Fruit fly (Drosophila melanogaster) whole organism, pupa: Measurements from ENCODE around the gene Dronc.

Experiments
- CG10348 ChIP-seq: fragments of 200-800 bp; sonication (Bioruptor generic); IDR thresholded peaks from 2 replicates; pipeline ENCODE4 v1.3.6; 2022; ENCODE audit warnings: missing biosample characterization, missing genetic modification characterization
- CG12605 ChIP-seq: fragments of 200-800 bp; sonication (Bioruptor generic); IDR thresholded peaks from 2 replicates; pipeline ENCODE4 v1.3.6; 2022; ENCODE audit warnings: missing biosample characterization, missing genetic modification characterization
- CG14655 ChIP-seq: fragments of 200-800 bp; sonication (Bioruptor generic); optimal IDR thresholded peaks from 3 replicates; lab custom pipeline; 2017; ENCODE audit warnings: mild to moderate bottlenecking, missing biosample characterization, missing genetic modification reagents, missing genetic modification characterization
- CG15710 ChIP-seq: fragments of 200-800 bp; sonication (Bioruptor generic); optimal IDR thresholded peaks from 2 replicates; lab custom pipeline; 2018; ENCODE audit warnings: missing biosample characterization, mild to moderate bottlenecking, missing genetic modification characterization, moderate library complexity
- CG17806 ChIP-seq: fragments of 200-800 bp; sonication (Bioruptor generic); optimal IDR thresholded peaks from 2 replicates; lab custom pipeline; 2018; ENCODE audit warnings: missing biosample characterization, mild to moderate bottlenecking, missing genetic modification characterization, moderate library complexity
- CG32121 ChIP-seq: fragments of 200-800 bp; sonication (Bioruptor generic); IDR thresholded peaks from 2 replicates; pipeline ENCODE4 v1.3.6; 2022; ENCODE audit warnings: missing biosample characterization, missing genetic modification characterization
- CG34367 ChIP-seq: fragments of 200-800 bp; sonication (Bioruptor generic); optimal IDR thresholded peaks from 2 replicates; lab custom pipeline; 2018; ENCODE audit warnings: missing biosample characterization, mild to moderate bottlenecking, missing genetic modification characterization
- CG4496 ChIP-seq: fragments of 200-800 bp; sonication (Bioruptor generic); IDR thresholded peaks from 3 replicates; pipeline ENCODE4 v1.3.6; 2022; ENCODE audit warnings: missing biosample characterization, missing genetic modification characterization
- CG8159 ChIP-seq: fragments of 200-800 bp; sonication (Bioruptor generic); optimal IDR thresholded peaks from 3 replicates; lab custom pipeline; 2018; ENCODE audit warnings: missing biosample characterization, mild to moderate bottlenecking, missing genetic modification characterization, moderate library complexity
- CG8301 ChIP-seq: fragments of 200-800 bp; sonication (Bioruptor generic); optimal IDR thresholded peaks from 2 replicates; lab custom pipeline; 2018; ENCODE audit warnings: missing biosample characterization, mild to moderate bottlenecking, missing genetic modification characterization
- D1 ChIP-seq: fragments of 200-800 bp; sonication (Bioruptor generic); optimal IDR thresholded peaks from 2 replicates; lab custom pipeline; 2018; ENCODE audit warnings: missing biosample characterization, mild to moderate bottlenecking, missing genetic modification characterization, moderate library complexity
- EcR ChIP-seq: fragments of 200-800 bp; sonication (Bioruptor generic); optimal IDR thresholded peaks from 3 replicates; lab custom pipeline; 2019; ENCODE audit warnings: missing biosample characterization, missing genetic modification characterization, mild to moderate bottlenecking, moderate library complexity, missing genetic modification reagents
- Ets98B ChIP-seq: fragments of 200-800 bp; sonication (Bioruptor generic); IDR thresholded peaks from 2 replicates; pipeline ENCODE4 v1.3.6; 2022; ENCODE audit warnings: missing biosample characterization, missing genetic modification characterization
- Pif1A ChIP-seq: fragments of 200-800 bp; sonication (Bioruptor generic); optimal IDR thresholded peaks from 3 replicates; lab custom pipeline; 2016; ENCODE audit warnings: missing biosample characterization, missing genetic modification characterization
- Pif1B ChIP-seq: fragments of 200-800 bp; sonication (Bioruptor generic); optimal IDR thresholded peaks from 3 replicates; lab custom pipeline; 2016; ENCODE audit warnings: missing biosample characterization, missing genetic modification characterization
- Snoo ChIP-seq: fragments of 200-800 bp; sonication (Bioruptor generic); optimal IDR thresholded peaks from 3 replicates; lab custom pipeline; 2017; ENCODE audit warnings: missing biosample characterization, mild to moderate bottlenecking, missing genetic modification characterization, inconsistent platforms
- fd96Ca ChIP-seq: fragments of 200-800 bp; sonication (Bioruptor generic); IDR thresholded peaks from 3 replicates; pipeline ENCODE4 v1.3.6; 2022; ENCODE audit warnings: missing biosample characterization, missing genetic modification characterization
- gl ChIP-seq: fragments of 200-800 bp; sonication (Bioruptor generic); optimal IDR thresholded peaks from 2 replicates; lab custom pipeline; 2018; ENCODE audit warnings: missing biosample characterization, mild to moderate bottlenecking, missing genetic modification characterization
- rn ChIP-seq: fragments of 200-800 bp; sonication (Bioruptor generic); IDR thresholded peaks from 2 replicates; pipeline ENCODE4 v1.3.6; 2022; ENCODE audit warnings: missing biosample characterization, missing genetic modification characterization

The Dronc gene

dm6 chr3L:9968267-9968721 lies at the start of gene Dronc, which contains the start of gene CG6685:
TSS of gene Dronc (plus strand) at chr3L:9968479.
TSS of gene CG6685 (minus strand) at chr3L:9968317.
- TF ChIP-seq CG8301, result no peak
- TF ChIP-seq EcR (GFP tag; lab: Kevin White, UChicago), result peak; percentile 57
- peak; percentile 36 for TF ChIP-seq CG8159 (tag; lab: Kevin White, UChicago)

- TF ChIP-seq CG12605 (GFP tag; lab: Robert Waterston, UW) (peak; percentile 94), CG8159 (tag; lab: Kevin White, UChicago) (no peak), CG34367 (tag; lab: Kevin White, UChicago) (no peak), CG17806 (no peak)
Measured at dm6 chr3L:9927169-9927568, 41.1 kb upstream of the Dronc start.

DNA sequence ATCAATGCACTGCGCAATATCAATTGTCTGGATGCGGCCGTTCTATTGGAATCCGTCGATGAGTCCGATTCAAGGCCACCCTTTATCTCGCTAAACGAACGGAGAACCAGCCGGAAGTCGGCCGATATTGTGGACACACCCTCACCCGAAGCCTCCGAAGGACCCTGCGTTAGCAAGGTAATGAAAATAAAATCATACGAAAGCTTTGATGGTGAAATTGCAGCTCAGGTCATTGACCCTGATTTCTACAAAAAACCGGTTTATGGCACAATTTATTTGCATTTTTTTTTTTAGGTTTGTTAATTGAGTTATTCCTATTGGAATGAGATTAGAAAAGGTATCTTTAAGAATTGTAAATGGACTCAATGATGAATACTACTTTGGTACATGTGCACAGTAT lies 879 bp downstream of the Dronc start:
- TF ChIP-seq EcR (GFP tag; lab: Kevin White, UChicago) (peak; percentile 91), Snoo (tag; lab: Kevin White, UChicago) (no peak), CG15710 (tag; lab: Kevin White, UChicago) (no peak), CG12605 (GFP tag; lab: Robert Waterston, UW) (no peak), fd96Ca (GFP tag; lab: Robert Waterston, UW) (no peak), CG10348 (GFP tag; lab: Robert Waterston, UW) (no peak), D1 (tag; lab: Kevin White, UChicago) (no peak)

- TF ChIP-seq Pif1A (GFP tag; lab: Kevin White, UChicago) (peak; percentile 41), CG34367 (tag; lab: Kevin White, UChicago) (peak; percentile 21), Pif1B (peak; percentile 10), rn (GFP tag; lab: Robert Waterston, UW) (no peak), CG17806 (no peak), Snoo (tag; lab: Kevin White, UChicago) (no peak), CG4496 (GFP tag; lab: Robert Waterston, UW) (peak; percentile 22; the same call in 1 of the 3 replicates), CG32121 (GFP tag; lab: Robert Waterston, UW) (no peak)
Measured at dm6 chr3L:9972007-9972856, 4.0 kb downstream of the Dronc start, which contains the start of the genes CG6674, CG42455 and vnc. TSS of gene CG6674 (minus strand) at chr3L:9972054. TSS of gene CG42455 (plus strand) at chr3L:9972312. TSS of gene vnc (plus strand) at chr3L:9972312.

- TF ChIP-seq CG17806, result no peak
- TF ChIP-seq CG10348 (GFP tag; lab: Robert Waterston, UW), result no peak
- TF ChIP-seq EcR (GFP tag; lab: Kevin White, UChicago), result no peak
- TF ChIP-seq gl (tag; lab: Kevin White, UChicago), result no peak
- no peak for TF ChIP-seq CG34367 (tag; lab: Kevin White, UChicago)
- no peak for TF ChIP-seq CG8301
- TF ChIP-seq CG8159 (tag; lab: Kevin White, UChicago), result no peak
- TF ChIP-seq CG14655, result no peak
- TF ChIP-seq fd96Ca (GFP tag; lab: Robert Waterston, UW), result no peak
- no peak for TF ChIP-seq Ets98B (GFP tag; lab: Robert Waterston, UW)
- no peak for TF ChIP-seq rn (GFP tag; lab: Robert Waterston, UW)
- no peak for TF ChIP-seq Pif1B
- no peak for TF ChIP-seq CG15710 (tag; lab: Kevin White, UChicago)
- no peak for TF ChIP-seq CG32121 (GFP tag; lab: Robert Waterston, UW)
- no peak for TF ChIP-seq Snoo (tag; lab: Kevin White, UChicago)
- no peak for TF ChIP-seq CG12605 (GFP tag; lab: Robert Waterston, UW)
Measured at dm6 chr3L:9974172-9974896, 6.1 kb downstream of the Dronc start, which contains the start of gene dpr6. TSS of gene dpr6 (plus strand) at chr3L:9974651.
